Worm (Caenorhabditis elegans) whole organism, L2 larva: ENCODE data around the gene srg-62.

Experiments
- ama-1 ChIP-seq: fragments of 150-350 bp; optimal IDR thresholded peaks from 2 replicates; lab custom pipeline; 2018; ENCODE audit warnings: inconsistent platforms
- blmp-1 ChIP-seq: sonication (generic microtip); optimal IDR thresholded peaks from 2 replicates; lab custom pipeline; 2017; ENCODE audit warnings: missing genetic modification characterization, mild to moderate bottlenecking, missing compliant biosample characterization, antibody characterized with exemption, moderate library complexity; ENCODE audit not compliant: insufficient read depth
- ceh-82 ChIP-seq: fragments of 150-350 bp; optimal IDR thresholded peaks from 2 replicates; lab custom pipeline; 2014; ENCODE audit warnings: missing biosample characterization, missing genetic modification characterization
- elt-3 ChIP-seq: sonication (generic microtip); optimal IDR thresholded peaks from 2 replicates; lab custom pipeline; 2017; ENCODE audit warnings: missing biosample characterization, missing genetic modification characterization
- fos-1 ChIP-seq: fragments of 150-350 bp; optimal IDR thresholded peaks from 2 replicates; lab custom pipeline; 2014; ENCODE audit warnings: missing biosample characterization, missing genetic modification characterization
- nhr-11 ChIP-seq: fragments of 150-350 bp; optimal IDR thresholded peaks from 2 replicates; lab custom pipeline; 2014; ENCODE audit warnings: missing biosample characterization, missing genetic modification characterization
- nhr-12 ChIP-seq: fragments of 150-350 bp; optimal IDR thresholded peaks from 2 replicates; lab custom pipeline; 2014; ENCODE audit warnings: missing biosample characterization, missing genetic modification characterization
- nhr-237 ChIP-seq: fragments of 150-350 bp; optimal IDR thresholded peaks from 2 replicates; lab custom pipeline; 2014; ENCODE audit warnings: missing biosample characterization, missing genetic modification characterization
- nhr-6 ChIP-seq: fragments of 150-350 bp; optimal IDR thresholded peaks from 2 replicates; lab custom pipeline; 2014; ENCODE audit warnings: missing biosample characterization, missing genetic modification characterization
- snpc-4 ChIP-seq: fragments of 150-350 bp; optimal IDR thresholded peaks from 2 replicates; lab custom pipeline; 2014; ENCODE audit warnings: missing biosample characterization, missing genetic modification characterization
- unc-62 ChIP-seq: fragments of 150-350 bp; optimal IDR thresholded peaks from 2 replicates; lab custom pipeline; 2014; ENCODE audit warnings: missing biosample characterization, missing genetic modification reagents, missing genetic modification characterization
- zag-1 ChIP-seq: fragments of 150-350 bp; optimal IDR thresholded peaks from 2 replicates; lab custom pipeline; 2014; ENCODE audit warnings: missing biosample characterization, missing genetic modification characterization
- ztf-1 ChIP-seq: fragments of 200-800 bp; sonication (Bioruptor generic); conservative IDR thresholded peaks from 2 replicates; pipeline ENCODE4 v1.3.6; 2022; ENCODE audit warnings: missing genetic modification characterization, missing compliant biosample characterization
- ztf-11 ChIP-seq: sonication (generic microtip); optimal IDR thresholded peaks from 2 replicates; lab custom pipeline; 2017; ENCODE audit warnings: missing biosample characterization, missing genetic modification characterization

- TF ChIP-seq nhr-12 (tag; lab: Kevin White, UChicago), result no peak
- no peak for TF ChIP-seq fos-1 (tag; lab: Kevin White, UChicago)
- TF ChIP-seq ztf-11, result no peak
- no peak for TF ChIP-seq ztf-1
- no peak for TF ChIP-seq ceh-82
- TF ChIP-seq blmp-1 (tag; lab: Kevin White, UChicago), result no peak
- TF ChIP-seq nhr-237, result no peak
- no peak for TF ChIP-seq nhr-11 (tag; lab: Kevin White, UChicago)
- no peak for TF ChIP-seq unc-62 (GFP tag; lab: Kevin White, UChicago)
- TF ChIP-seq zag-1, result no peak
- no peak for TF ChIP-seq nhr-6 (tag; lab: Kevin White, UChicago)
- no peak for TF ChIP-seq ama-1 (lab: Kevin White, UChicago)
- no peak for TF ChIP-seq snpc-4 (tag; lab: Kevin White, UChicago)
- TF ChIP-seq elt-3, result no peak
Measured at ce11 chrV:2713532-2713931, 28.7 kb downstream of the srg-62 start, which contains the start of gene srt-28.
